Fruit fly (Drosophila melanogaster): Measurements from ENCODE around the gene X11Lbeta.

Gene X11Lbeta

dm6 chrX:10744773-10745589, 117.4 kb downstream of the X11Lbeta start, which contains the start of gene stx:
stx (minus strand) TSS chrX:10744943.
- no peak for TF ChIP-seq N (GFP tag; optimal IDR thresholded peaks at IDR 0.05)
- TF ChIP-seq foxo (GFP tag; optimal IDR thresholded peaks at IDR 0.05): peak in 1 of 2 experiments; percentile 8
- TF ChIP-seq Dif (GFP tag; optimal IDR thresholded peaks at IDR 0.05; ENCODE audit: partially characterized antibody): peak; percentile 67
- peak; percentile 17 for TF ChIP-seq rgr (GFP tag; optimal IDR thresholded peaks at IDR 0.05)
- peak; percentile 34 for TF ChIP-seq dsf (GFP tag; optimal IDR thresholded peaks at IDR 0.05; ENCODE audit: borderline replicate concordance)
- TF ChIP-seq dmrt93B (GFP tag; optimal IDR thresholded peaks at IDR 0.05): no peak
- TF ChIP-seq Jra (GFP tag; optimal IDR thresholded peaks at IDR 0.05): peak; percentile 16
- peak; percentile 66 for TF ChIP-seq Myc (optimal IDR thresholded peaks at IDR 0.05)
- peak; percentile 7 for TF ChIP-seq HLH106 (tag; optimal IDR thresholded peaks at IDR 0.05)
- TF ChIP-seq psq (GFP tag; optimal IDR thresholded peaks at IDR 0.05): no peak
- peak; percentile 35 for TF ChIP-seq Sp1 (GFP tag; optimal IDR thresholded peaks at IDR 0.05)
- TF ChIP-seq jim (GFP tag; optimal IDR thresholded peaks at IDR 0.05): peak; percentile 37
- TF ChIP-seq woc (GFP tag; optimal IDR thresholded peaks at IDR 0.05): peak; percentile 71
- no peak for TF ChIP-seq CrebA (GFP tag; optimal IDR thresholded peaks at IDR 0.05; ENCODE audit: borderline replicate concordance)
- TF ChIP-seq Abd-B (GFP tag; optimal IDR thresholded peaks at IDR 0.05): no peak
- TF ChIP-seq Hnf4 (GFP tag; optimal IDR thresholded peaks at IDR 0.05): peak; percentile 41
- peak; percentile 85 for TF ChIP-seq Hr83 (GFP tag; optimal IDR thresholded peaks at IDR 0.05; ENCODE audit: poor library complexity, severe bottlenecking)
- TF ChIP-seq Rel (GFP tag; optimal IDR thresholded peaks at IDR 0.05): no peak
- peak; percentile 91 for TF ChIP-seq Rel (tag; optimal IDR thresholded peaks at IDR 0.05)
- peak in 1 of 2 experiments; percentile 24 for TF ChIP-seq dl (GFP tag; optimal IDR thresholded peaks at IDR 0.05; ENCODE audit: insufficient read depth in 1 of 2, partially characterized antibody in 2 of 2)
- TF ChIP-seq fru (GFP tag; optimal IDR thresholded peaks at IDR 0.05): peak; percentile 25
- peak; percentile 6 for TF ChIP-seq h (GFP tag; optimal IDR thresholded peaks at IDR 0.05)
- no peak for TF ChIP-seq sv (GFP tag; optimal IDR thresholded peaks at IDR 0.05)

- TF ChIP-seq Myc (optimal IDR thresholded peaks at IDR 0.05) (no peak), rgr (GFP tag; optimal IDR thresholded peaks at IDR 0.05) (no peak), Sp1 (GFP tag; optimal IDR thresholded peaks at IDR 0.05) (no peak), dl (GFP tag; optimal IDR thresholded peaks at IDR 0.05; ENCODE audit: insufficient read depth in 1 of 2, partially characterized antibody in 2 of 2) (no peak), Dfd (GFP tag; optimal IDR thresholded peaks at IDR 0.05) (no peak), Dif (GFP tag; optimal IDR thresholded peaks at IDR 0.05; ENCODE audit: partially characterized antibody) (no peak), CG32264 (GFP tag; optimal IDR thresholded peaks at IDR 0.05) (no peak), lola (GFP tag; optimal IDR thresholded peaks at IDR 0.05) (no peak), ey (GFP tag; optimal IDR thresholded peaks at IDR 0.05) (no peak), N (GFP tag; optimal IDR thresholded peaks at IDR 0.05) (no peak), woc (GFP tag; optimal IDR thresholded peaks at IDR 0.05) (no peak), Abd-B (GFP tag; optimal IDR thresholded peaks at IDR 0.05) (no peak)
Measured at dm6 chrX:10745590-10745953, 118.0 kb downstream of the X11Lbeta start.

dm6 chrX:10748647-10749046, 121.1 kb downstream of the X11Lbeta start:
- TF ChIP-seq h (GFP tag; optimal IDR thresholded peaks at IDR 0.05): no peak
- no peak for TF ChIP-seq Abd-B (GFP tag; optimal IDR thresholded peaks at IDR 0.05)
- TF ChIP-seq Jra (GFP tag; optimal IDR thresholded peaks at IDR 0.05): no peak
- no peak for TF ChIP-seq ey (GFP tag; optimal IDR thresholded peaks at IDR 0.05)
- no peak for TF ChIP-seq sv (GFP tag; optimal IDR thresholded peaks at IDR 0.05)
- TF ChIP-seq N (GFP tag; optimal IDR thresholded peaks at IDR 0.05): no peak
- TF ChIP-seq tai (GFP tag; optimal IDR thresholded peaks at IDR 0.05): no peak
- no peak for TF ChIP-seq dl (GFP tag; optimal IDR thresholded peaks at IDR 0.05; ENCODE audit: insufficient read depth in 1 of 2, partially characterized antibody in 2 of 2)
- no peak for TF ChIP-seq foxo (GFP tag; optimal IDR thresholded peaks at IDR 0.05)
- no peak for TF ChIP-seq woc (GFP tag; optimal IDR thresholded peaks at IDR 0.05)
- no peak for TF ChIP-seq rgr (GFP tag; optimal IDR thresholded peaks at IDR 0.05)
- no peak for TF ChIP-seq pan (optimal IDR thresholded peaks at IDR 0.05)
- no peak for TF ChIP-seq Dif (GFP tag; optimal IDR thresholded peaks at IDR 0.05; ENCODE audit: partially characterized antibody)
- TF ChIP-seq dmrt93B (GFP tag; optimal IDR thresholded peaks at IDR 0.05): no peak
- TF ChIP-seq jim (GFP tag; optimal IDR thresholded peaks at IDR 0.05): no peak
- no peak for TF ChIP-seq sage (GFP tag; optimal IDR thresholded peaks at IDR 0.05)
- TF ChIP-seq br (GFP tag; optimal IDR thresholded peaks at IDR 0.05): no peak
- no peak for TF ChIP-seq lola (GFP tag; optimal IDR thresholded peaks at IDR 0.05)

- no peak for TF ChIP-seq foxo (GFP tag; optimal IDR thresholded peaks at IDR 0.05)
- TF ChIP-seq h (GFP tag; optimal IDR thresholded peaks at IDR 0.05): peak; percentile 3
Measured at dm6 chrX:10750676-10751075, 123.1 kb downstream of the X11Lbeta start.

All from whole organism, wandering third instar larva.